Worm (Caenorhabditis elegans) whole organism, mixed stage, embryonic: ENCODE measurements around the gene F57C7.4.
A peak's percentile ranks its signal among the peaks of the same experiment; 100 is the strongest.

Source experiments
- M03D4.4 ChIP-seq: sonication (generic microtip); optimal IDR thresholded peaks from 2 replicates; lab custom pipeline; 2017; ENCODE audit warnings: mild to moderate bottlenecking, missing genetic modification characterization, missing compliant biosample characterization
- bed-3 ChIP-seq: fragments of 200-800 bp; sonication (Bioruptor generic); optimal IDR thresholded peaks from 3 replicates; lab custom pipeline; 2018; ENCODE audit warnings: mild to moderate bottlenecking, missing genetic modification characterization, moderate library complexity, missing compliant biosample characterization
- blmp-1 ChIP-seq: fragments of 150-350 bp; optimal IDR thresholded peaks from 2 replicates; lab custom pipeline; 2014; ENCODE audit warnings: missing biosample characterization, missing genetic modification characterization
- ceh-39 ChIP-seq: fragments of 150-350 bp; optimal IDR thresholded peaks from 2 replicates; lab custom pipeline; 2014; ENCODE audit warnings: missing biosample characterization, missing genetic modification characterization
- ceh-43 ChIP-seq: fragments of 200-800 bp; sonication (Bioruptor generic); optimal IDR thresholded peaks from 2 replicates; lab custom pipeline; 2018; ENCODE audit warnings: mild to moderate bottlenecking, missing genetic modification characterization, moderate library complexity, missing compliant biosample characterization
- ceh-83 ChIP-seq: fragments of 200-800 bp; sonication (Bioruptor generic); optimal IDR thresholded peaks from 2 replicates; lab custom pipeline; 2018; ENCODE audit warnings: mild to moderate bottlenecking, missing genetic modification characterization, missing compliant biosample characterization
- ces-1 ChIP-seq: fragments of 150-350 bp; optimal IDR thresholded peaks from 2 replicates; lab custom pipeline; 2014; ENCODE audit warnings: missing biosample characterization, missing genetic modification reagents, missing genetic modification characterization
- cnd-1 ChIP-seq: fragments of 200-800 bp; sonication (Bioruptor generic); optimal IDR thresholded peaks from 2 replicates; lab custom pipeline; 2018; ENCODE audit warnings: mild to moderate bottlenecking, missing genetic modification characterization, missing compliant biosample characterization
- drap-1 ChIP-seq: fragments of 200-800 bp; sonication (Bioruptor generic); optimal IDR thresholded peaks from 3 replicates; lab custom pipeline; 2018; ENCODE audit warnings: mild to moderate bottlenecking, missing genetic modification characterization, missing compliant biosample characterization
- elt-1 ChIP-seq: sonication (generic microtip); optimal IDR thresholded peaks from 2 replicates; lab custom pipeline; 2017; ENCODE audit warnings: missing genetic modification characterization, mild to moderate bottlenecking, missing compliant biosample characterization, antibody characterized with exemption, moderate library complexity, borderline replicate concordance; ENCODE audit not compliant: insufficient read depth
- elt-3 ChIP-seq: fragments of 150-350 bp; optimal IDR thresholded peaks from 2 replicates; lab custom pipeline; 2014; ENCODE audit warnings: missing biosample characterization, missing genetic modification characterization
- flh-1 ChIP-seq: fragments of 200-800 bp; sonication (Bioruptor generic); optimal IDR thresholded peaks from 2 replicates; lab custom pipeline; 2018; ENCODE audit warnings: mild to moderate bottlenecking, missing genetic modification characterization, moderate library complexity, missing compliant biosample characterization
- ham-2 ChIP-seq: fragments of 200-800 bp; sonication (Bioruptor generic); optimal IDR thresholded peaks from 2 replicates; lab custom pipeline; 2018; ENCODE audit warnings: mild to moderate bottlenecking, missing genetic modification characterization, missing compliant biosample characterization
- hlh-1 ChIP-seq: fragments of 150-350 bp; optimal IDR thresholded peaks from 2 replicates; lab custom pipeline; 2014; ENCODE audit warnings: missing biosample characterization, missing genetic modification reagents, missing genetic modification characterization
- lin-13 ChIP-seq: fragments of 150-350 bp; optimal IDR thresholded peaks from 2 replicates; lab custom pipeline; 2014; ENCODE audit warnings: missing biosample characterization, missing genetic modification characterization
- lin-32 ChIP-seq: fragments of 200-800 bp; sonication (Bioruptor generic); optimal IDR thresholded peaks from 2 replicates; lab custom pipeline; 2018; ENCODE audit warnings: mild to moderate bottlenecking, missing genetic modification characterization, missing compliant biosample characterization
- lsy-2 ChIP-seq: fragments of 150-350 bp; optimal IDR thresholded peaks from 2 replicates; lab custom pipeline; 2014; ENCODE audit warnings: missing biosample characterization, missing genetic modification characterization
- mab-5 ChIP-seq: fragments of 150-350 bp; optimal IDR thresholded peaks from 2 replicates; lab custom pipeline; 2014; ENCODE audit warnings: missing biosample characterization, missing genetic modification characterization
- mep-1 ChIP-seq: fragments of 150-350 bp; optimal IDR thresholded peaks from 2 replicates; lab custom pipeline; 2017; ENCODE audit warnings: missing biosample characterization, missing genetic modification reagents, missing genetic modification characterization, inconsistent platforms
- mls-2 ChIP-seq: sonication (generic microtip); optimal IDR thresholded peaks from 2 replicates; lab custom pipeline; 2016; ENCODE audit warnings: mild to moderate bottlenecking, missing genetic modification characterization, moderate library complexity, missing compliant biosample characterization
- nhr-12 ChIP-seq: fragments of 150-350 bp; optimal IDR thresholded peaks from 2 replicates; lab custom pipeline; 2014; ENCODE audit warnings: missing biosample characterization, missing genetic modification characterization
- nhr-2 ChIP-seq: fragments of 150-350 bp; optimal IDR thresholded peaks from 2 replicates; lab custom pipeline; 2014; ENCODE audit warnings: missing biosample characterization, missing genetic modification characterization
- nhr-237 ChIP-seq: fragments of 150-350 bp; optimal IDR thresholded peaks from 2 replicates; lab custom pipeline; 2014; ENCODE audit warnings: missing biosample characterization, missing genetic modification characterization
- nhr-28 ChIP-seq: fragments of 150-350 bp; optimal IDR thresholded peaks from 2 replicates; lab custom pipeline; 2014; ENCODE audit warnings: missing biosample characterization, missing genetic modification characterization
- nhr-76 ChIP-seq: sonication (generic microtip); optimal IDR thresholded peaks from 2 replicates; lab custom pipeline; 2017; ENCODE audit warnings: missing biosample characterization, missing genetic modification characterization
- pha-4 ChIP-seq: fragments of 150-350 bp; optimal IDR thresholded peaks from 2 replicates; lab custom pipeline; 2018; ENCODE audit warnings: missing biosample characterization, missing genetic modification reagents, missing genetic modification characterization
- sem-2 ChIP-seq: fragments of 200-800 bp; sonication (Bioruptor generic); optimal IDR thresholded peaks from 2 replicates; lab custom pipeline; 2018; ENCODE audit warnings: mild to moderate bottlenecking, missing genetic modification characterization, missing compliant biosample characterization
- snpc-4 ChIP-seq: fragments of 150-350 bp; optimal IDR thresholded peaks from 2 replicates; lab custom pipeline; 2014; ENCODE audit warnings: missing biosample characterization, missing genetic modification characterization
- sptf-1 ChIP-seq: sonication (generic microtip); optimal IDR thresholded peaks from 2 replicates; lab custom pipeline; 2017; ENCODE audit warnings: mild to moderate bottlenecking, missing genetic modification characterization, moderate library complexity, missing compliant biosample characterization
- tbx-8 ChIP-seq: fragments of 200-800 bp; sonication (Bioruptor generic); optimal IDR thresholded peaks from 2 replicates; lab custom pipeline; 2018; ENCODE audit warnings: mild to moderate bottlenecking, missing genetic modification characterization, moderate library complexity, missing compliant biosample characterization
- unc-120 ChIP-seq: sonication (generic microtip); optimal IDR thresholded peaks from 2 replicates; lab custom pipeline; 2017; ENCODE audit warnings: missing genetic modification characterization, missing compliant biosample characterization; ENCODE audit not compliant: poor library complexity, severe bottlenecking
- unc-39 ChIP-seq: fragments of 150-350 bp; optimal IDR thresholded peaks from 2 replicates; lab custom pipeline; 2014; ENCODE audit warnings: missing biosample characterization, missing genetic modification characterization
- unc-62 ChIP-seq: fragments of 150-350 bp; optimal IDR thresholded peaks from 2 replicates; lab custom pipeline; 2014; ENCODE audit warnings: missing biosample characterization, missing genetic modification reagents, missing genetic modification characterization
- zip-8 ChIP-seq: fragments of 150-350 bp; optimal IDR thresholded peaks from 2 replicates; lab custom pipeline; 2014; ENCODE audit warnings: missing biosample characterization, missing genetic modification characterization
- ztf-11 ChIP-seq: fragments of 150-350 bp; optimal IDR thresholded peaks from 2 replicates; lab custom pipeline; 2014; ENCODE audit warnings: missing biosample characterization, missing genetic modification characterization

F57C7.4 gene

DNA sequence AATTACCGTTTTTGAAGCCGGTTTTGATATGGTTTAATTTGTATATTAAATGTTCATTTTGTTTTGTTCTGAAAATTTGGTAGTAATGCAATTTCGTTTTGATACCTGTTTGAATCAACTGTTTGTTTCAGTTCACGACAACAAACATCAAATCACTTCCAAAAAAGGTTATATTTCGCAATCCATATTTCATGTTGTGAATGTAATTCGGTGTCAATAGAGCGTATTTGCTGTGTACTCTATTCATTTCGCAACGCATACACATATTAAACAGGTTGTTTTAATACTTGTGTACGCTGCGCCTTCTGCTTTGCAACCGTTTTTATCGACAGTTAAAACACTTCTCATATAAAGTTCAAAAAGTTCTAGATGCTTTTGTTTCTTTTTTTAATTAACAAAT, 13.0 kb downstream of the F57C7.4 start (continued):
- no peak for TF ChIP-seq lin-32

- TF ChIP-seq mep-1 (tag; lab: Kevin White, UChicago) (no peak), M03D4.4 (tag; lab: Kevin White, UChicago) (no peak), drap-1 (GFP tag; lab: Kevin White, UChicago) (no peak), nhr-2 (tag; lab: Kevin White, UChicago) (no peak)
Measured at ce11 chrX:10569185-10569584, 20.2 kb downstream of the F57C7.4 start, which contains the start of gene bet-2. Gene bet-2, plus strand, starts transcription at chrX:10569273.

DNA sequence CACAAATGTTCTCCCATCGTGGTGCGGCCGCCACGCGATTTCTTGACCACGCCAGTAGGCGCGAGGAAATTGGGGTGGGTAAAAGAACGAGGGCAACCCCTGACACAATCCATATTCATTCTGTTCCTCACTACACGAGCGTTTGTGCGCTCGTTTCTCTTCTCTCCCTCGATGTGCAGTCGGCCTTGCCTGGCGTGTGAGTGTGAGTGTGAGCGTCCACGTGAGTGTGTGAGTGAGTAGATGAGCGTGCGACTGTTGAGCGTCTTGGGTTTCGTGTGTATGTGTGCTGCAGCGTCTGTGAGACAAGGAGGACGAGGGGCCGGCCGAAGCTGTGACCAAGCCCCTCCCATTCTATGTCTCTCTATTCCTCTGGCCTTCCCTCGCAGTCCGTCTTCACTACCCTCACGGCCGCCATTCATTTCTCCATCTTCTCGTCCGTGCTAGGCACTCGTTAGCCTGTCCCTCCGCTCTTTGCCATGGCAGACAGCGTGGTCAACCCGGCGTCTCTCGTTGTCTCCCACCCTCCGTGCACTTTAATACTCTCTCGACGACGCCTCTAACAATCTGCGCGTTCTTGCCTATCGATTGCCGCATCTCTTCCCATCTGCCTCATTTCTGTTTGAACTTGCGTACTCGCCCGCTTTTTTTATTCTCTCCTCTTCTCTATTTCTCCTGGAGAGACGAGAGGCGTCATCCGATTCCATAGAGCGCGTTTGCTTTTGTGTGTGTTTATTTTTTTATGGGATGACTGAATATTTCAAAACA, 20.8 kb downstream of the F57C7.4 start:
- TF ChIP-seq unc-62 (peak; percentile 54), ces-1 (GFP tag; lab: Kevin White, UChicago) (peak; percentile 93), mls-2 (tag; lab: Kevin White, UChicago) (peak; percentile 86), nhr-12 (tag; lab: Kevin White, UChicago) (no peak), mab-5 (tag; lab: Kevin White, UChicago) (peak; percentile 58), ham-2 (GFP tag; lab: Kevin White, UChicago) (peak; percentile 100), drap-1 (GFP tag; lab: Kevin White, UChicago) (peak; percentile 66), ztf-11 (tag; lab: Kevin White, UChicago) (peak; percentile 78), nhr-2 (tag; lab: Kevin White, UChicago) (peak; percentile 77), M03D4.4 (tag; lab: Kevin White, UChicago) (peak; percentile 77), unc-39 (tag; lab: Kevin White, UChicago) (peak; percentile 30), pha-4 (tag; lab: Kevin White, UChicago) (peak; percentile 70), hlh-1 (tag; lab: Kevin White, UChicago) (peak; percentile 80), nhr-76 (tag; lab: Kevin White, UChicago) (peak; percentile 46), lin-32 (peak; percentile 25), lsy-2 (tag; lab: Kevin White, UChicago) (peak; percentile 54), ceh-83 (GFP tag; lab: Kevin White, UChicago) (peak; percentile 61), ceh-43 (no peak), elt-1 (tag; lab: Kevin White, UChicago) (peak; percentile 9), sem-2 (peak; percentile 25), ceh-39 (peak; percentile 78), flh-1 (GFP tag; lab: Kevin White, UChicago) (peak; percentile 31), snpc-4 (tag; lab: Kevin White, UChicago) (no peak), elt-3 (tag; lab: Kevin White, UChicago) (no peak), sptf-1 (peak; percentile 79), tbx-8 (GFP tag; lab: Kevin White, UChicago) (peak; percentile 15), bed-3 (GFP tag; lab: Kevin White, UChicago) (no peak), unc-120 (tag; lab: Kevin White, UChicago) (peak; percentile 93), zip-8 (tag; lab: Kevin White, UChicago) (peak; percentile 26), cnd-1 (tag; lab: Kevin White, UChicago) (peak; percentile 70), blmp-1 (peak; percentile 33), nhr-237 (tag; lab: Kevin White, UChicago) (peak; percentile 90), nhr-28 (tag; lab: Kevin White, UChicago) (no peak), lin-13 (tag; lab: Kevin White, UChicago) (peak; percentile 65), mep-1 (tag; lab: Kevin White, UChicago) (peak; percentile 95)

ce11 chrX:10566775-10567174, 22.6 kb downstream of the F57C7.4 start:
- TF ChIP-seq ces-1 (GFP tag; lab: Kevin White, UChicago) (peak; percentile 83), lsy-2 (tag; lab: Kevin White, UChicago) (no peak), unc-39 (tag; lab: Kevin White, UChicago) (no peak), sptf-1 (no peak), tbx-8 (GFP tag; lab: Kevin White, UChicago) (no peak)
